Fruit fly (Drosophila melanogaster) whole organism, pupa: ENCODE results near the gene Roc1a.

Source experiments
- CG10348 ChIP-seq: fragments of 200-800 bp; sonication (Bioruptor generic); IDR thresholded peaks from 2 replicates; pipeline ENCODE4 v1.3.6; 2022; ENCODE audit warnings: missing biosample characterization, missing genetic modification characterization
- CG12605 ChIP-seq: fragments of 200-800 bp; sonication (Bioruptor generic); IDR thresholded peaks from 2 replicates; pipeline ENCODE4 v1.3.6; 2022; ENCODE audit warnings: missing biosample characterization, missing genetic modification characterization
- CG13204 ChIP-seq: fragments of 200-800 bp; sonication (Bioruptor generic); optimal IDR thresholded peaks from 2 replicates; lab custom pipeline; 2018; ENCODE audit warnings: missing biosample characterization, mild to moderate bottlenecking, missing genetic modification characterization, moderate library complexity
- CG14655 ChIP-seq: fragments of 200-800 bp; sonication (Bioruptor generic); optimal IDR thresholded peaks from 3 replicates; lab custom pipeline; 2017; ENCODE audit warnings: mild to moderate bottlenecking, missing biosample characterization, missing genetic modification reagents, missing genetic modification characterization
- CG15710 ChIP-seq: fragments of 200-800 bp; sonication (Bioruptor generic); optimal IDR thresholded peaks from 2 replicates; lab custom pipeline; 2018; ENCODE audit warnings: missing biosample characterization, mild to moderate bottlenecking, missing genetic modification characterization, moderate library complexity
- CG17806 ChIP-seq: fragments of 200-800 bp; sonication (Bioruptor generic); optimal IDR thresholded peaks from 2 replicates; lab custom pipeline; 2018; ENCODE audit warnings: missing biosample characterization, mild to moderate bottlenecking, missing genetic modification characterization, moderate library complexity
- CG32121 ChIP-seq: fragments of 200-800 bp; sonication (Bioruptor generic); IDR thresholded peaks from 2 replicates; pipeline ENCODE4 v1.3.6; 2022; ENCODE audit warnings: missing biosample characterization, missing genetic modification characterization
- CG34367 ChIP-seq: fragments of 200-800 bp; sonication (Bioruptor generic); optimal IDR thresholded peaks from 2 replicates; lab custom pipeline; 2018; ENCODE audit warnings: missing biosample characterization, mild to moderate bottlenecking, missing genetic modification characterization
- CG4496 ChIP-seq: fragments of 200-800 bp; sonication (Bioruptor generic); IDR thresholded peaks from 3 replicates; pipeline ENCODE4 v1.3.6; 2022; ENCODE audit warnings: missing biosample characterization, missing genetic modification characterization
- CG8159 ChIP-seq: fragments of 200-800 bp; sonication (Bioruptor generic); optimal IDR thresholded peaks from 3 replicates; lab custom pipeline; 2018; ENCODE audit warnings: missing biosample characterization, mild to moderate bottlenecking, missing genetic modification characterization, moderate library complexity
- CG8301 ChIP-seq: fragments of 200-800 bp; sonication (Bioruptor generic); optimal IDR thresholded peaks from 2 replicates; lab custom pipeline; 2018; ENCODE audit warnings: missing biosample characterization, mild to moderate bottlenecking, missing genetic modification characterization
- CG9948 ChIP-seq: fragments of 200-800 bp; sonication (Bioruptor generic); optimal IDR thresholded peaks from 2 replicates; lab custom pipeline; 2018; ENCODE audit warnings: missing biosample characterization, mild to moderate bottlenecking, missing genetic modification characterization, moderate library complexity
- D1 ChIP-seq: fragments of 200-800 bp; sonication (Bioruptor generic); optimal IDR thresholded peaks from 2 replicates; lab custom pipeline; 2018; ENCODE audit warnings: missing biosample characterization, mild to moderate bottlenecking, missing genetic modification characterization, moderate library complexity
- EcR ChIP-seq: fragments of 200-800 bp; sonication (Bioruptor generic); optimal IDR thresholded peaks from 3 replicates; lab custom pipeline; 2019; ENCODE audit warnings: missing biosample characterization, missing genetic modification characterization, mild to moderate bottlenecking, moderate library complexity, missing genetic modification reagents
- Ets98B ChIP-seq: fragments of 200-800 bp; sonication (Bioruptor generic); IDR thresholded peaks from 2 replicates; pipeline ENCODE4 v1.3.6; 2022; ENCODE audit warnings: missing biosample characterization, missing genetic modification characterization
- Pif1A ChIP-seq: fragments of 200-800 bp; sonication (Bioruptor generic); optimal IDR thresholded peaks from 3 replicates; lab custom pipeline; 2016; ENCODE audit warnings: missing biosample characterization, missing genetic modification characterization
- Pif1B ChIP-seq: fragments of 200-800 bp; sonication (Bioruptor generic); optimal IDR thresholded peaks from 3 replicates; lab custom pipeline; 2016; ENCODE audit warnings: missing biosample characterization, missing genetic modification characterization
- Snoo ChIP-seq: fragments of 200-800 bp; sonication (Bioruptor generic); optimal IDR thresholded peaks from 3 replicates; lab custom pipeline; 2017; ENCODE audit warnings: missing biosample characterization, mild to moderate bottlenecking, missing genetic modification characterization, inconsistent platforms
- fd96Ca ChIP-seq: fragments of 200-800 bp; sonication (Bioruptor generic); IDR thresholded peaks from 3 replicates; pipeline ENCODE4 v1.3.6; 2022; ENCODE audit warnings: missing biosample characterization, missing genetic modification characterization
- gl ChIP-seq: fragments of 200-800 bp; sonication (Bioruptor generic); optimal IDR thresholded peaks from 2 replicates; lab custom pipeline; 2018; ENCODE audit warnings: missing biosample characterization, mild to moderate bottlenecking, missing genetic modification characterization
- rn ChIP-seq: fragments of 200-800 bp; sonication (Bioruptor generic); IDR thresholded peaks from 2 replicates; pipeline ENCODE4 v1.3.6; 2022; ENCODE audit warnings: missing biosample characterization, missing genetic modification characterization

Gene Roc1a

DNA sequence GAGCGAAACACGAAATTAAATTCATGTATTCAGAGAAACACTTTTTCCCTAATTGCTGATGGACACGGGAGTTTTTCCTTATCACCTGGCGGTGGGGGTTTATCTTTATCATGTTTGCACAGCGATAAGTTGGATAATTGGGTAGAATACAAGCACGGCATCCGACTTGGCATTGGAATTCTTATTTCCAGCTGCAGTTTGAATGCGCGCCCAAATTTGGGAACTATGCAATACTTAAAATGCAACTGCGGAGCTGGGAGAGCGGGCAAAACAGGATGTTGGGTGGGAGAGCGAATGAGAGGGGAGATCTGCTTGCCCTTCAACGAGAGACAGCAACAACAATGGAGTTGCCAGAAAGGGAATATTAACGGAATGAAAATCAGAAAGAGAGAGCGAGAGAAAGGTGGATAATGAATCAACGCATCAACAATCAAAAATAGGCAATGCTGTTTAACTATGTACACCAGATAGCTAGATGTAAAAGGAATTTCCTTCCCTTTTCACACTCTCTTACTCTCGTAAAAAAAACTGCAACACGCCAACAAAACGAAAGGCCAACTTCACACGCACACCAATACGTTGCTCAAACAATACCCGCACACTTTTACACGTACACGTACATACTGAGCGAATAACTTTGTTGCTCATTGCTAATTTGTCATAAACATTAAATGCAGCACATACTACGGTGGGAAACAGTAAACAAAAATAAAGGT lies 30.2 kb upstream of the Roc1a start:
- no peak for TF ChIP-seq fd96Ca (GFP tag; lab: Robert Waterston, UW)
- no peak for TF ChIP-seq CG32121 (GFP tag; lab: Robert Waterston, UW)
- TF ChIP-seq CG10348 = no peak
- TF ChIP-seq CG13204 = no peak
- TF ChIP-seq EcR (GFP tag; lab: Kevin White, UChicago) = no peak
- no peak for TF ChIP-seq CG8301 (tag; lab: Kevin White, UChicago)
- TF ChIP-seq Snoo = peak; percentile 5
- TF ChIP-seq CG4496 (GFP tag; lab: Robert Waterston, UW) = 0 out of 3 replicates have a peak, but pooled peaks have one; percentile 22
- no peak for TF ChIP-seq CG15710
- TF ChIP-seq CG14655 = no peak
- TF ChIP-seq CG8159 = no peak
- TF ChIP-seq, all 21 proteins: peak for 2

DNA sequence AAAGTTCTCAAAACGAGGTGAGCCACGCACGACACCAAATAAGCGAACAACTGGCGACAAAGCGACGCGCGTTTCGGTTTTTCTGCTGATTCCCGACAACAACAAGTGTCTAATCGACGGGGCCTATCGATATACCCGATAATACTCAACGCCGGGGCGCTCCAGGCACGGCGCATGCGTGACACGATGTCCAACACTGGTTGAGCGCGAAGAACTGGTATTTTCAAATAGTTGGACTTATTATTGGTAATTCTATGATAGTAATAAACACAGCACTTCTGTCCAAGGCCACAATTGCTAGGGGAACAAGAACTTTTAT lies 29.7 kb upstream of the Roc1a start:
- TF ChIP-seq CG13204 = no peak
- TF ChIP-seq CG32121 (GFP tag; lab: Robert Waterston, UW) = no peak
- no peak for TF ChIP-seq D1 (tag; lab: Kevin White, UChicago)
- no peak for TF ChIP-seq CG10348
- TF ChIP-seq Ets98B (GFP tag; lab: Robert Waterston, UW) = no peak
- TF ChIP-seq CG8159 = no peak
- no peak for TF ChIP-seq Pif1A
- TF ChIP-seq CG14655 = no peak
- no peak for TF ChIP-seq Pif1B (GFP tag; lab: Kevin White, UChicago)
- TF ChIP-seq CG12605 (GFP tag; lab: Robert Waterston, UW) = no peak
- no peak for TF ChIP-seq CG17806
- no peak for TF ChIP-seq fd96Ca (GFP tag; lab: Robert Waterston, UW)

DNA sequence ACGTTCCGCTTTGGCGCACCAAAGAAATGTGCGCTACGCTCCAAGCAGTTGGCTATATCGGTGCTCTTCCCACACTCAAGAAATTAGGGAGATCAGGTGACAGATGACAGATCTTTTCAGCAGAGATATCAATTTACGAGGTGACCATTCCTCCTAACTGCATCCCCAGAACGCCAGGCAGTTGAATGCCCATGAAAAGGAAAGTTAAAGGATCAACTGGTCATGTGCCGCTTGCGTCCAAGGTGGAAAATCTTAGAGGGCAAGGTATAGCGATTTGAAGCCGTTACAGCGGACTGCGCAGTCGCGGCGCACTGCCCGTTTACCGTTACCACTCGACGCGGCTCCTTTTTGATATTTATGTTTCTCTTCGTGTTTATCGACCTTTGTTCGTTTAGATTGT lies 28.5 kb upstream of the Roc1a start:
- TF ChIP-seq CG34367 (tag; lab: Kevin White, UChicago) = no peak
- TF ChIP-seq CG4496 (GFP tag; lab: Robert Waterston, UW) = 0 out of 3 replicates have a peak, but pooled peaks have one; percentile 32
- peak; percentile 1 for TF ChIP-seq CG8301 (tag; lab: Kevin White, UChicago)
- TF ChIP-seq CG32121 (GFP tag; lab: Robert Waterston, UW) = no peak

DNA sequence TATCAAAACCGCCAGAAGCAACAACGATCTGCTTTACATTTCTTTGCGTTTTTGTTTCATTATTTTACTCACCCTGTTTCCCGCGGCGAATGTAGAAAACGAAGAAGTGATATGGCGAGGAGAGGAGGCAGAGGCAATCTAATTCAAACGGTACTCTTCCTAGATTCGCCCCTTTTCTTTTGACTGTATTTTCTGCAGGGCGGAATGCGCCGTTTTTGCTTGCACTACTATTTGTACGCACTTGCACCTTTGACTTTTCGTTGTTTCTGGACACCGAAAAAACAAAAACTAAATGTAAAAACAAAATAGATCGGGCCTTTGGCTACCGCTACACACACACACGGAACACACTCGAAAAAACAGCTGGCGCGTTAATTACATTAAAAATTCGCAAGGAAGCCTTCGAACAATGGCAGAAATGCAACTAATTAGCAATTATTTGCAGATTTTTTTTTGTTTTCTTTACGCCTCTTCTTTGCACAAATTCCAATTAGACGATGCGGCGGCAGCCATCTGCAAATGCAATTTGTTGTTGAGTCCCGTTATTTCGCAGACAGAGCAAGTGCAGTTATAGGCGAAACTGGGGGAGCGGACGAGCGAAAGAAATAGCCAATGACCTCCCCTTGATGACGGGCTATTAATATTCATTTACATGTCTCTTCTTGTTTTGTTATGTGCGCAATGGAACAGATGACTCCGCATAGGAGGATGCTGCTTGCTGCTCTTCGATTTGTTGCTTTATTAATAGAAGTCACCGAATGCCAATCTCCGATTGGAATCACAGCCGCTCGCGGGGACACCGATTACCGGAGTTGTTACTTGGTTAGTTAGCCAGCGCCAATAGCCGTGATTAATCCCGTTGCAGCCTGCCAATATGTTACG lies 27.6 kb upstream of the Roc1a start:
- TF ChIP-seq CG10348 (no peak), Ets98B (GFP tag; lab: Robert Waterston, UW) (peak; percentile 22; the same call in 1 of the 2 replicates), gl (tag; lab: Kevin White, UChicago) (no peak), Snoo (no peak), fd96Ca (GFP tag; lab: Robert Waterston, UW) (peak; percentile 29; the same call in 1 of the 3 replicates), rn (GFP tag; lab: Robert Waterston, UW) (no peak), EcR (GFP tag; lab: Kevin White, UChicago) (peak; percentile 91)

DNA sequence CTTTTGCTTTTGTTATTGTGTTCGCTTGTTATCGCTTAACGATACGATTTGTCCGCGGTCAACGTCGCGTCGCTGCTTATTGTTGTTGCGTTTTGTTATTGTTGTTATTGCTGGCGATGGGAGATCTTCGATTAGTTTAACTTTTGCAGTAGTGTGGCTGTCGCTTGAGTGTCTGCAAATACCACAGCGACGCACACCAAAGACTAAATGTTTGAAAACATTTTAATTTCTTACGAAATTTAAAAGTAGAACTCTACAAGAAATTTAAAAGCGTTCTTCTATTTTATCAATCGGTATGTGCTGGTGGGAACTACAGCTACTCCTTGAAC lies 27.0 kb upstream of the Roc1a start, which contains the start of gene spdi:
Gene spdi (minus strand): TSS at position 94 of the 329 bp plus-strand sequence.
- TF ChIP-seq CG4496 (GFP tag; lab: Robert Waterston, UW) = no peak
- TF ChIP-seq EcR (GFP tag; lab: Kevin White, UChicago) = no peak
- TF ChIP-seq CG17806 = no peak
- TF ChIP-seq CG15710 = no peak
- no peak for TF ChIP-seq CG34367 (tag; lab: Kevin White, UChicago)
- TF ChIP-seq rn (GFP tag; lab: Robert Waterston, UW) = no peak
- TF ChIP-seq CG12605 (GFP tag; lab: Robert Waterston, UW) = no peak
- TF ChIP-seq fd96Ca (GFP tag; lab: Robert Waterston, UW) = no peak
- TF ChIP-seq CG9948 (tag; lab: Kevin White, UChicago) = no peak
- no peak for TF ChIP-seq Pif1A
- TF ChIP-seq D1 (tag; lab: Kevin White, UChicago) = no peak
- TF ChIP-seq CG32121 (GFP tag; lab: Robert Waterston, UW) = no peak
- TF ChIP-seq CG10348 = no peak
- no peak for TF ChIP-seq CG14655
- TF ChIP-seq gl (tag; lab: Kevin White, UChicago) = no peak
- TF ChIP-seq CG8159 = no peak
- no peak for TF ChIP-seq Pif1B (GFP tag; lab: Kevin White, UChicago)

dm6 chrX:621132-621555 lies 26.0 kb upstream of the Roc1a start, which contains the start of the genes CG13365 and Vsp37A:
Gene CG13365, minus strand, starts transcription at chrX:621215.
Gene Vsp37A, plus strand, starts transcription at chrX:621530.
- no peak for TF ChIP-seq gl (tag; lab: Kevin White, UChicago)
- no peak for TF ChIP-seq fd96Ca (GFP tag; lab: Robert Waterston, UW)
- no peak for TF ChIP-seq CG4496 (GFP tag; lab: Robert Waterston, UW)
- TF ChIP-seq CG8301 (tag; lab: Kevin White, UChicago) = peak; percentile 3
- no peak for TF ChIP-seq Ets98B (GFP tag; lab: Robert Waterston, UW)
- TF ChIP-seq CG8159 = peak; percentile 35
- TF ChIP-seq CG15710 = peak; percentile 26
